Fruit fly (Drosophila melanogaster): ENCODE data around the gene Txl.

- TF ChIP-seq CG12605 (GFP tag; IDR thresholded peaks at IDR 0.05) (no peak), CG32121 (GFP tag; IDR thresholded peaks at IDR 0.05) (no peak), D1 (tag; optimal IDR thresholded peaks at IDR 0.05) (no peak), CG10348 (GFP tag; IDR thresholded peaks at IDR 0.05) (no peak)
Observed at dm6 chr3L:5749616-5750336, 15.9 kb upstream of the Txl start.
